Worm (Caenorhabditis elegans) whole organism, mixed stage, embryonic: ENCODE measurements around the gene snet-1.

ENCODE experiments used
- ceh-43 ChIP-seq: fragments of 200-800 bp; sonication (Bioruptor generic); optimal IDR thresholded peaks from 2 replicates; lab custom pipeline; 2018; ENCODE audit warnings: mild to moderate bottlenecking, missing genetic modification characterization, moderate library complexity, missing compliant biosample characterization
- ces-1 ChIP-seq: fragments of 150-350 bp; optimal IDR thresholded peaks from 2 replicates; lab custom pipeline; 2014; ENCODE audit warnings: missing biosample characterization, missing genetic modification reagents, missing genetic modification characterization
- elt-1 ChIP-seq: sonication (generic microtip); optimal IDR thresholded peaks from 2 replicates; lab custom pipeline; 2017; ENCODE audit warnings: missing genetic modification characterization, mild to moderate bottlenecking, missing compliant biosample characterization, antibody characterized with exemption, moderate library complexity, borderline replicate concordance; ENCODE audit not compliant: insufficient read depth
- elt-3 ChIP-seq: fragments of 150-350 bp; optimal IDR thresholded peaks from 2 replicates; lab custom pipeline; 2014; ENCODE audit warnings: missing biosample characterization, missing genetic modification characterization
- lin-13 ChIP-seq: fragments of 150-350 bp; optimal IDR thresholded peaks from 2 replicates; lab custom pipeline; 2014; ENCODE audit warnings: missing biosample characterization, missing genetic modification characterization
- mab-5 ChIP-seq: fragments of 150-350 bp; optimal IDR thresholded peaks from 2 replicates; lab custom pipeline; 2014; ENCODE audit warnings: missing biosample characterization, missing genetic modification characterization
- mls-2 ChIP-seq: sonication (generic microtip); optimal IDR thresholded peaks from 2 replicates; lab custom pipeline; 2016; ENCODE audit warnings: mild to moderate bottlenecking, missing genetic modification characterization, moderate library complexity, missing compliant biosample characterization
- nhr-237 ChIP-seq: fragments of 150-350 bp; optimal IDR thresholded peaks from 2 replicates; lab custom pipeline; 2014; ENCODE audit warnings: missing biosample characterization, missing genetic modification characterization
- pha-4 ChIP-seq: fragments of 150-350 bp; optimal IDR thresholded peaks from 2 replicates; lab custom pipeline; 2018; ENCODE audit warnings: missing biosample characterization, missing genetic modification reagents, missing genetic modification characterization
- snpc-4 ChIP-seq: fragments of 150-350 bp; optimal IDR thresholded peaks from 2 replicates; lab custom pipeline; 2014; ENCODE audit warnings: missing biosample characterization, missing genetic modification characterization
- unc-120 ChIP-seq: sonication (generic microtip); optimal IDR thresholded peaks from 2 replicates; lab custom pipeline; 2017; ENCODE audit warnings: missing genetic modification characterization, missing compliant biosample characterization; ENCODE audit not compliant: poor library complexity, severe bottlenecking
- ztf-11 ChIP-seq: fragments of 150-350 bp; optimal IDR thresholded peaks from 2 replicates; lab custom pipeline; 2014; ENCODE audit warnings: missing biosample characterization, missing genetic modification characterization

DNA sequence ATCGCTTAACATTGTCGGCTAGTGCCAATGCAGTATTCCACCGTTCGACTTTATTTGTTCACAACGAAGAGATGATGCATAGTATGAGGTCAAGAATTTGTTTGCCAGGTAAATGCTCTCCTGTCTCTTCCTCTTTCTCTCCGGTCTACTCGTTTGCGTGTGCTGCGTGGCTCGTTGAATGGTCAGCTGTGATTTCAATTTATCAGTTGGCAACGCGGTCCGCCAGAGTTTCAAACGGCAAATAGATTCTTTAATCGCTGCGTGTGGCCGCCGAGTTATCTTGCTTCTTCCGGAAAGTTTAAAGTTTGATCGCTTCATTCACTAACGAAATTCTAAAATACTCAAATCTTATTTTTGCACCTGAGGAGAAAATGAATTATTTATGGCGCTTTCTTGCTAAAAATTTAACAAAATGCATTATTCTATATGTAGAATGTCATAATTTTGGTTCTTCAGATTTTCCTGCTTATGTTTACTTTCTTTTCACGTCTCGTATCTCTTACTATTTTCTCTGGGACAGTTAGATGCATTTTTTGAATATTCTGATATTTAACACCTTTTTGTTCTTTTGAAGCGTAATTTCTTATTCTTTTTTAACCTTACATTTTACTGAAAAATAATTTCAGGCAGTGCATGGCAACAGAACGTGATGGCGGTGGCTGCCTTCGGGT is 11.9 kb upstream of the snet-1 start, which contains the start of gene tsp-17:
- TF ChIP-seq elt-1 (tag; lab: Kevin White, UChicago) (no peak), unc-120 (no peak), pha-4 (tag; lab: Kevin White, UChicago) (no peak), ztf-11 (no peak), ces-1 (no peak), snpc-4 (tag; lab: Kevin White, UChicago) (no peak), lin-13 (tag; lab: Kevin White, UChicago) (no peak), mab-5 (no peak), nhr-237 (no peak), ceh-43 (GFP tag; lab: Kevin White, UChicago) (no peak), mls-2 (tag; lab: Kevin White, UChicago) (no peak), elt-3 (tag; lab: Kevin White, UChicago) (no peak)
